Worm (Caenorhabditis elegans) whole organism, L4 larva: ENCODE results near the gene K01H12.4.
A peak's percentile ranks its signal among the peaks of the same experiment; 100 is the strongest.

Source experiments
- F26F4.8 ChIP-seq: fragments of 200-800 bp; sonication (Bioruptor generic); conservative IDR thresholded peaks from 2 replicates; pipeline ENCODE4 v1.3.6; 2022; ENCODE audit warnings: missing genetic modification characterization, missing compliant biosample characterization
- F37D6.2 ChIP-seq: sonication (generic microtip); optimal IDR thresholded peaks from 2 replicates; lab custom pipeline; 2016; ENCODE audit warnings: mild to moderate bottlenecking, missing genetic modification characterization, missing compliant biosample characterization
- F49E8.2 ChIP-seq: sonication (generic microtip); optimal IDR thresholded peaks from 2 replicates; lab custom pipeline; 2016; ENCODE audit warnings: missing compliant biosample characterization, mild to moderate bottlenecking, missing genetic modification characterization, borderline replicate concordance
- R02D3.7 ChIP-seq: fragments of 150-350 bp; sonication (generic microtip); optimal IDR thresholded peaks from 3 replicates; lab custom pipeline; 2014; ENCODE audit warnings: missing biosample characterization, missing genetic modification characterization
- T20F7.1 ChIP-seq: fragments of 200-800 bp; sonication (Bioruptor generic); optimal IDR thresholded peaks from 2 replicates; lab custom pipeline; 2018; ENCODE audit warnings: mild to moderate bottlenecking, missing genetic modification characterization, missing compliant biosample characterization
- Y5F2A.4 ChIP-seq: fragments of 200-800 bp; sonication (Bioruptor generic); optimal IDR thresholded peaks from 2 replicates; lab custom pipeline; 2018; ENCODE audit warnings: mild to moderate bottlenecking, missing genetic modification characterization, missing compliant biosample characterization
- ZK546.5 ChIP-seq, 2 experiments: sonication (generic microtip); optimal IDR thresholded peaks; 2 replicates each; lab custom pipeline; 2017; ENCODE audit warnings: missing biosample characterization in 2 of 2, missing genetic modification characterization in 2 of 2
- aha-1 ChIP-seq: fragments of 150-350 bp; peaks from one replicate; lab custom pipeline; 2014; ENCODE audit warnings: missing biosample characterization, missing genetic modification characterization
- arid-1 ChIP-seq: fragments of 200-800 bp; sonication (Bioruptor generic); conservative IDR thresholded peaks from 2 replicates; pipeline ENCODE4 v1.3.6; 2022; ENCODE audit warnings: missing genetic modification reagents, missing genetic modification characterization, missing compliant biosample characterization
- cey-2 ChIP-seq: sonication (generic microtip); optimal IDR thresholded peaks from 3 replicates; lab custom pipeline; 2017; ENCODE audit warnings: missing genetic modification characterization, mild to moderate bottlenecking, missing compliant biosample characterization, antibody characterized with exemption, borderline replicate concordance; ENCODE audit not compliant: insufficient read depth
- ctbp-1 ChIP-seq: fragments of 200-800 bp; sonication (Bioruptor generic); IDR thresholded peaks from 2 replicates; pipeline ENCODE4 v1.3.6; 2022; ENCODE audit warnings: missing genetic modification reagents, missing genetic modification characterization, missing compliant biosample characterization
- daf-16 ChIP-seq, 3 experiments: sonication (generic microtip); optimal IDR thresholded peaks; 2 replicates each; lab custom pipeline; 2016 to 2017; ENCODE audit warnings: missing genetic modification characterization in 3 of 3, missing genetic modification reagents in 3 of 3, mild to moderate bottlenecking in 2 of 3, missing compliant biosample characterization in 2 of 3, missing biosample characterization in 1 of 3, moderate library complexity in 1 of 3
- dmd-6 ChIP-seq: fragments of 200-800 bp; sonication (Bioruptor generic); IDR thresholded peaks from 2 replicates; pipeline ENCODE4 v1.3.6; 2022; ENCODE audit warnings: missing genetic modification reagents, missing genetic modification characterization, missing compliant biosample characterization
- dpl-1 ChIP-seq: fragments of 150-350 bp; optimal IDR thresholded peaks from 2 replicates; lab custom pipeline; 2014; ENCODE audit warnings: missing biosample characterization, missing genetic modification reagents, missing genetic modification characterization
- duxl-1 ChIP-seq: sonication (generic microtip); optimal IDR thresholded peaks from 2 replicates; lab custom pipeline; 2016; ENCODE audit warnings: mild to moderate bottlenecking, missing genetic modification characterization, moderate library complexity, missing compliant biosample characterization; ENCODE audit not compliant: poor library complexity
- dve-1 ChIP-seq: sonication (generic microtip); optimal IDR thresholded peaks from 2 replicates; lab custom pipeline; 2017; ENCODE audit warnings: antibody characterized with exemption, mild to moderate bottlenecking, missing genetic modification characterization, missing compliant biosample characterization; ENCODE audit not compliant: insufficient read depth
- egl-27 ChIP-seq: sonication (generic microtip); optimal IDR thresholded peaks from 3 replicates; lab custom pipeline; 2017; ENCODE audit warnings: missing biosample characterization, missing genetic modification reagents, missing genetic modification characterization
- fkh-10 ChIP-seq: fragments of 150-350 bp; optimal IDR thresholded peaks from 2 replicates; lab custom pipeline; 2014; ENCODE audit warnings: missing biosample characterization, missing genetic modification reagents, missing genetic modification characterization
- fos-1 ChIP-seq: fragments of 150-350 bp; optimal IDR thresholded peaks from 2 replicates; lab custom pipeline; 2014; ENCODE audit warnings: missing biosample characterization, missing genetic modification characterization
- gei-8 ChIP-seq: fragments of 200-800 bp; sonication (Bioruptor generic); optimal IDR thresholded peaks from 2 replicates; lab custom pipeline; 2018; ENCODE audit warnings: mild to moderate bottlenecking, missing genetic modification characterization, missing compliant biosample characterization
- hlh-11 ChIP-seq: fragments of 200-800 bp; sonication (Bioruptor generic); optimal IDR thresholded peaks from 2 replicates; lab custom pipeline; 2018; ENCODE audit warnings: mild to moderate bottlenecking, missing genetic modification characterization, missing compliant biosample characterization
- hlh-30 ChIP-seq: sonication (generic microtip); optimal IDR thresholded peaks from 2 replicates; lab custom pipeline; 2017; ENCODE audit warnings: antibody characterized with exemption, mild to moderate bottlenecking, missing genetic modification characterization, missing compliant biosample characterization; ENCODE audit not compliant: insufficient read depth
- jun-1 ChIP-seq: fragments of 150-350 bp; optimal IDR thresholded peaks from 2 replicates; lab custom pipeline; 2014; ENCODE audit warnings: missing biosample characterization, missing genetic modification reagents, missing genetic modification characterization
- lin-1 ChIP-seq: fragments of 200-800 bp; sonication (Bioruptor generic); IDR thresholded peaks from 2 replicates; pipeline ENCODE4 v1.3.6; 2022; ENCODE audit warnings: missing genetic modification reagents, missing genetic modification characterization, missing compliant biosample characterization
- lin-15B ChIP-seq: fragments of 150-350 bp; sonication (generic microtip); optimal IDR thresholded peaks from 3 replicates; lab custom pipeline; 2014; ENCODE audit warnings: missing biosample characterization, missing genetic modification characterization
- lin-38 ChIP-seq: fragments of 200-800 bp; sonication (Bioruptor generic); IDR thresholded peaks from 2 replicates; pipeline ENCODE4 v1.3.6; 2022; ENCODE audit warnings: missing genetic modification reagents, missing genetic modification characterization, missing compliant biosample characterization
- lin-39 ChIP-seq: fragments of 150-350 bp; optimal IDR thresholded peaks from 2 replicates; lab custom pipeline; 2014; ENCODE audit warnings: missing biosample characterization, missing genetic modification reagents, missing genetic modification characterization
- lir-3 ChIP-seq: sonication (generic microtip); optimal IDR thresholded peaks from 2 replicates; lab custom pipeline; 2016; ENCODE audit warnings: mild to moderate bottlenecking, missing genetic modification characterization, missing compliant biosample characterization
- madf-5 ChIP-seq, 2 experiments: fragments of 200-800 bp; sonication (Bioruptor generic); IDR thresholded peaks; 2 replicates each; pipeline ENCODE4 v1.3.6; 2022; ENCODE audit warnings: missing compliant biosample characterization in 2 of 2, missing genetic modification characterization in 2 of 2
- madf-9 ChIP-seq: fragments of 200-800 bp; sonication (Bioruptor generic); conservative IDR thresholded peaks from 2 replicates; pipeline ENCODE4 v1.3.6; 2022; ENCODE audit warnings: missing genetic modification reagents, missing genetic modification characterization, missing compliant biosample characterization
- mdl-1 ChIP-seq, 2 experiments: fragments of 150-350 bp in 1 of 2; sonication (generic microtip) in 1 of 2; optimal IDR thresholded peaks; 2 replicates each; lab custom pipeline; 2014 to 2017; ENCODE audit warnings: missing biosample characterization in 2 of 2, missing genetic modification characterization in 2 of 2
- mdt-29 ChIP-seq: fragments of 200-800 bp; sonication (Bioruptor generic); IDR thresholded peaks from 2 replicates; pipeline ENCODE4 v1.3.6; 2022; ENCODE audit warnings: missing genetic modification reagents, missing genetic modification characterization, missing compliant biosample characterization
- mep-1 ChIP-seq: fragments of 150-350 bp; sonication (generic microtip); optimal IDR thresholded peaks from 3 replicates; lab custom pipeline; 2014; ENCODE audit warnings: missing biosample characterization, missing genetic modification characterization
- mes-2 ChIP-seq: sonication (generic microtip); optimal IDR thresholded peaks from 2 replicates; lab custom pipeline; 2016; ENCODE audit warnings: missing genotype, mild to moderate bottlenecking, missing genetic modification characterization, missing compliant biosample characterization; ENCODE audit not compliant: poor library complexity, severe bottlenecking
- mxl-3 ChIP-seq: fragments of 200-800 bp; sonication (Bioruptor generic); optimal IDR thresholded peaks from 2 replicates; lab custom pipeline; 2018; ENCODE audit warnings: mild to moderate bottlenecking, missing genetic modification characterization, missing compliant biosample characterization
- nhr-10 ChIP-seq: fragments of 150-350 bp; optimal IDR thresholded peaks from 2 replicates; lab custom pipeline; 2014; ENCODE audit warnings: missing biosample characterization, missing genetic modification characterization
- nhr-11 ChIP-seq: fragments of 150-350 bp; optimal IDR thresholded peaks from 2 replicates; lab custom pipeline; 2014; ENCODE audit warnings: missing biosample characterization, missing genetic modification characterization
- nhr-237 ChIP-seq: sonication (generic microtip); optimal IDR thresholded peaks from 2 replicates; lab custom pipeline; 2017; ENCODE audit warnings: missing biosample characterization, missing genetic modification characterization
- nhr-48 ChIP-seq: sonication (generic microtip); optimal IDR thresholded peaks from 2 replicates; lab custom pipeline; 2016; ENCODE audit warnings: mild to moderate bottlenecking, missing genetic modification characterization, missing compliant biosample characterization
- nhr-6 ChIP-seq: fragments of 150-350 bp; optimal IDR thresholded peaks from 2 replicates; lab custom pipeline; 2014; ENCODE audit warnings: missing biosample characterization, missing genetic modification characterization
- nhr-76 ChIP-seq: fragments of 150-350 bp; optimal IDR thresholded peaks from 2 replicates; lab custom pipeline; 2014; ENCODE audit warnings: missing biosample characterization, missing genetic modification characterization
- pqm-1 ChIP-seq: sonication (generic microtip); optimal IDR thresholded peaks from 2 replicates; lab custom pipeline; 2017; ENCODE audit warnings: missing biosample characterization, missing genetic modification characterization
- skn-1 ChIP-seq: fragments of 150-350 bp; optimal IDR thresholded peaks from 2 replicates; lab custom pipeline; 2014; ENCODE audit warnings: missing biosample characterization, missing genetic modification characterization
- tag-97 ChIP-seq: fragments of 200-800 bp; sonication (Bioruptor generic); IDR thresholded peaks from 2 replicates; pipeline ENCODE4 v1.3.6; 2022; ENCODE audit warnings: missing genetic modification characterization, missing compliant biosample characterization
- tra-1 ChIP-seq: fragments of 200-800 bp; sonication (Bioruptor generic); IDR thresholded peaks from 2 replicates; pipeline ENCODE4 v1.3.6; 2022; ENCODE audit warnings: missing genetic modification reagents, missing genetic modification characterization, missing compliant biosample characterization
- unc-62 ChIP-seq, 3 experiments: fragments of 150-350 bp in 1 of 3; sonication (generic microtip); optimal IDR thresholded peaks in 2 of 3; peaks in 1 of 3; 1 replicate in 1 of 3; 2 replicates in 2 of 3; lab custom pipeline; 2014 to 2017; ENCODE audit warnings: missing biosample characterization in 3 of 3, missing genetic modification characterization in 3 of 3, missing genetic modification reagents in 3 of 3, missing genotype in 1 of 3
- zip-11 ChIP-seq: fragments of 200-800 bp; sonication (Bioruptor generic); IDR thresholded peaks from 2 replicates; pipeline ENCODE4 v1.3.6; 2022; ENCODE audit warnings: missing genetic modification characterization, missing compliant biosample characterization
- ztf-7 ChIP-seq: fragments of 150-350 bp; optimal IDR thresholded peaks from 2 replicates; lab custom pipeline; 2014; ENCODE audit warnings: missing biosample characterization, missing genetic modification characterization

K01H12.4 gene

DNA sequence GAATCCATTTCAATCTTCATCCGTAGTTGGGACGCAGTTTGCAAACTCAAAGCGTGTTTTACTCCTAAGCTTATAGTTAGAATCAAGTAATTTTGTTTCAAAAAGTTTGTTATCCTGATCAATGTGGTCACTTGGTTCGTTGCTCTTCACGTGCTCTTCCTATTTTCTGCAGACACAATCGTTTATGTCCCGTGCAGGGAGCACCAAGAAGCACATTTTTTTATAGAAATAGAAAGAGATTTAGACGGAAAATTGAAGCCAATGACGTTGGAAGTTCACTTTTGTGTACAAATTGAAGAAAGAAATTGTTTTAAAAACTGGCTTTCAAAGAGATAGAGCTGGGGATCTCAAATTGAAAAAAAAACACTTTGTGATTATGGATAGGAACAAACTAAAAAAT is 48.9 kb downstream of the K01H12.4 start:
- TF ChIP-seq mxl-3 (GFP tag; lab: Kevin White, UChicago) (no peak), F49E8.2 (tag; lab: Kevin White, UChicago) (no peak), madf-9 (GFP tag; lab: Robert Waterston, UW) (no peak), tra-1 (GFP tag; lab: Robert Waterston, UW) (no peak), ZK546.5 (tag; optimal IDR thresholded peaks at IDR 0.05; lab: Kevin White, UChicago) (no peak), dve-1 (tag; lab: Kevin White, UChicago) (peak; percentile 19), hlh-30 (peak; percentile 67), hlh-11 (tag; lab: Kevin White, UChicago) (peak; percentile 21), aha-1 (tag; lab: Kevin White, UChicago) (peak; percentile 46), T20F7.1 (GFP tag; lab: Kevin White, UChicago) (peak; percentile 19)

DNA sequence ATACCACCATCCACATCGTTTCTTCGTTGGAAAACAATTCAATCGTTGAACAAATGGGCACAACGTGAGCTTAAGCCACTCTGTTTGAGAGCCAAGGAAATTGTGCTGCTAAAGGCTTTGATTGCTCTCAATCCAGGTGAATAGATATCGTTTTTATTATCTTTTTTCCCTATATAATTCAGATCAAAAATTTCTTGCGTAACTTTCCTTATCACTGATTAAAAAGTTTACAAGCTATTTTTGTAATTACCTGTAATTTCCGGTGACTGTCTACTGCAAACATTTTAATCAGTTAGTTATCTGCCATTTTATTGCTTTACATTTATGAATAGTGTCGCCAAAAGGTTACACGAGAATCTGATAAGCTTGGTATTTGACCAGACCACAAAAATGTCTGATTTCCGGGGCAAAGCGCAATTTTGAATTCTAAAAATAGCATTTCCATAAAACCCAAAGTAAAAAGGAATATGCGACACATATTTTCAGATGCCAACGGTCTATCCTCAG is 49.8 kb downstream of the K01H12.4 start:
- TF ChIP-seq mdt-29 (GFP tag; lab: Robert Waterston, UW) (no peak), lin-1 (GFP tag; lab: Robert Waterston, UW) (peak; percentile 75; the same call in 1 of the 2 replicates), tag-97 (no peak), tra-1 (GFP tag; lab: Robert Waterston, UW) (no peak), dmd-6 (peak; percentile 38; the same call in 1 of the 2 replicates), dve-1 (tag; lab: Kevin White, UChicago) (peak; percentile 59), R02D3.7 (tag; lab: Kevin White, UChicago) (no peak), daf-16 (GFP tag; optimal IDR thresholded peaks at IDR 0.05; lab: Kevin White, UChicago) (no peak), daf-16 (tag; optimal IDR thresholded peaks at IDR 0.05; lab: Kevin White, UChicago) (peak; percentile 39), mdl-1 (tag; optimal IDR thresholded peaks at IDR 0.05; lab: Kevin White, UChicago) (peak in 1 of 2 experiments; percentile 31), egl-27 (tag; lab: Kevin White, UChicago) (no peak), skn-1 (tag; lab: Kevin White, UChicago) (no peak), ctbp-1 (GFP tag; lab: Robert Waterston, UW) (no peak), lin-38 (GFP tag; lab: Robert Waterston, UW) (no peak), ztf-7 (no peak), gei-8 (no peak), pqm-1 (tag; lab: Kevin White, UChicago) (peak; percentile 40), F37D6.2 (tag; lab: Kevin White, UChicago) (no peak), mep-1 (tag; lab: Kevin White, UChicago) (no peak), fkh-10 (no peak), nhr-237 (tag; lab: Kevin White, UChicago) (no peak), fos-1 (tag; lab: Kevin White, UChicago) (no peak), jun-1 (tag; lab: Kevin White, UChicago) (no peak), lin-15B (tag; lab: Kevin White, UChicago) (no peak), unc-62 (GFP tag; optimal IDR thresholded peaks at IDR 0.05 in 1 of 2; lab: Kevin White, UChicago) (no peak), unc-62 (tag; optimal IDR thresholded peaks at IDR 0.05; lab: Kevin White, UChicago) (no peak), dpl-1 (GFP tag; lab: Kevin White, UChicago) (no peak), lin-39 (tag; lab: Kevin White, UChicago) (no peak), zip-11 (GFP tag; lab: Robert Waterston, UW) (no peak), mes-2 (tag; lab: Kevin White, UChicago) (no peak), duxl-1 (tag; lab: Kevin White, UChicago) (no peak), nhr-10 (no peak), cey-2 (tag; lab: Kevin White, UChicago) (no peak), nhr-76 (tag; lab: Kevin White, UChicago) (no peak), F26F4.8 (GFP tag; lab: Robert Waterston, UW) (no peak), F49E8.2 (tag; lab: Kevin White, UChicago) (no peak), Y5F2A.4 (GFP tag; lab: Kevin White, UChicago) (no peak), arid-1 (GFP tag; lab: Robert Waterston, UW) (no peak), madf-5 (GFP tag; IDR thresholded peaks at IDR 0.05; lab: Robert Waterston, UW) (no peak), nhr-11 (tag; lab: Kevin White, UChicago) (no peak), nhr-48 (no peak), lir-3 (tag; lab: Kevin White, UChicago) (no peak), nhr-6 (tag; lab: Kevin White, UChicago) (no peak)
